Fruit fly (Drosophila melanogaster) whole organism, embryonic: ENCODE data around the gene Tti1.
A peak's percentile ranks its signal among the peaks of the same experiment; 100 is the strongest.

Experiments
- Bdp1 ChIP-seq: fragments of 200-800 bp; sonication (Bioruptor generic); optimal IDR thresholded peaks from 3 replicates; lab custom pipeline; 2016; ENCODE audit warnings: missing biosample characterization, missing genetic modification characterization
- CG1024 ChIP-seq: fragments of 200-800 bp; sonication (Bioruptor generic); IDR thresholded peaks from 2 replicates; pipeline ENCODE4 v1.3.6; 2022; ENCODE audit warnings: missing biosample characterization, missing genetic modification characterization
- CG10366 ChIP-seq: fragments of 200-800 bp; sonication (Bioruptor generic); IDR thresholded peaks from 2 replicates; pipeline ENCODE4 v1.3.6; 2022; ENCODE audit warnings: missing biosample characterization, missing genetic modification characterization
- CG11085 ChIP-seq: fragments of 200-800 bp; sonication (Bioruptor generic); IDR thresholded peaks from 2 replicates; pipeline ENCODE4 v1.3.6; 2022; ENCODE audit warnings: missing biosample characterization, missing genetic modification characterization
- CG11398 ChIP-seq: fragments of 200-800 bp; sonication (Bioruptor generic); optimal IDR thresholded peaks from 2 replicates; lab custom pipeline; 2016; ENCODE audit warnings: missing biosample characterization, missing genetic modification characterization
- CG11723 ChIP-seq: fragments of 200-800 bp; sonication (Bioruptor generic); optimal IDR thresholded peaks from 2 replicates; lab custom pipeline; 2017; ENCODE audit warnings: missing biosample characterization, mild to moderate bottlenecking, missing genetic modification characterization
- CG1233 ChIP-seq: fragments of 200-800 bp; sonication (Bioruptor generic); optimal IDR thresholded peaks from 4 replicates; lab custom pipeline; 2018; ENCODE audit warnings: missing biosample characterization, mild to moderate bottlenecking, missing genetic modification characterization
- CG12391 ChIP-seq: fragments of 200-800 bp; sonication (Bioruptor generic); optimal IDR thresholded peaks from 3 replicates; lab custom pipeline; 2018; ENCODE audit warnings: missing biosample characterization, mild to moderate bottlenecking, missing genetic modification characterization, moderate library complexity
- CG14050 ChIP-seq: fragments of 200-800 bp; sonication (Bioruptor generic); IDR thresholded peaks from 3 replicates; pipeline ENCODE4 v1.3.6; 2022; ENCODE audit warnings: missing biosample characterization, missing genetic modification characterization
- CG14441 ChIP-seq: fragments of 200-800 bp; sonication (Bioruptor generic); IDR thresholded peaks from 2 replicates; pipeline ENCODE4 v1.3.6; 2022; ENCODE audit warnings: missing biosample characterization, missing genetic modification characterization
- CG15514 ChIP-seq: fragments of 200-800 bp; sonication (Bioruptor generic); optimal IDR thresholded peaks from 3 replicates; lab custom pipeline; 2017; ENCODE audit warnings: missing biosample characterization, missing genetic modification characterization, mild to moderate bottlenecking, moderate library complexity, missing genetic modification reagents
- CG17385 ChIP-seq: fragments of 200-800 bp; sonication (Bioruptor generic); optimal IDR thresholded peaks from 3 replicates; lab custom pipeline; 2018; ENCODE audit warnings: missing biosample characterization, mild to moderate bottlenecking, missing genetic modification characterization
- CG1832 ChIP-seq: fragments of 200-800 bp; sonication (Bioruptor generic); optimal IDR thresholded peaks from 2 replicates; lab custom pipeline; 2017; ENCODE audit warnings: missing biosample characterization, mild to moderate bottlenecking, missing genetic modification characterization, inconsistent platforms
- CG31365 ChIP-seq: fragments of 200-800 bp; sonication (Bioruptor generic); optimal IDR thresholded peaks from 2 replicates; lab custom pipeline; 2018; ENCODE audit warnings: missing biosample characterization, mild to moderate bottlenecking, missing genetic modification characterization
- CG4282 ChIP-seq: fragments of 200-800 bp; sonication (Bioruptor generic); optimal IDR thresholded peaks from 2 replicates; lab custom pipeline; 2016; ENCODE audit warnings: missing biosample characterization, missing genetic modification characterization
- CG4617 ChIP-seq: fragments of 200-800 bp; sonication (Bioruptor generic); optimal IDR thresholded peaks from 3 replicates; lab custom pipeline; 2016; ENCODE audit warnings: missing biosample characterization, missing genetic modification characterization, borderline replicate concordance
- CG6689 ChIP-seq: fragments of 200-800 bp; sonication (Bioruptor generic); IDR thresholded peaks from 2 replicates; pipeline ENCODE4 v1.3.6; 2022; ENCODE audit warnings: missing biosample characterization, missing genetic modification characterization
- CG6813 ChIP-seq: fragments of 200-800 bp; sonication (Bioruptor generic); optimal IDR thresholded peaks from 2 replicates; lab custom pipeline; 2017; ENCODE audit warnings: missing biosample characterization, missing genetic modification characterization, mild to moderate bottlenecking, moderate library complexity, missing genetic modification reagents
- CG7786 ChIP-seq: fragments of 200-800 bp; sonication (Bioruptor generic); optimal IDR thresholded peaks from 2 replicates; lab custom pipeline; 2016; ENCODE audit warnings: missing biosample characterization, missing genetic modification characterization
- CrebB ChIP-seq: fragments of 200-800 bp; sonication (Bioruptor generic); optimal IDR thresholded peaks from 3 replicates; lab custom pipeline; 2018; ENCODE audit warnings: missing biosample characterization, mild to moderate bottlenecking, missing genetic modification characterization
- Fer2 ChIP-seq: fragments of 200-800 bp; sonication (Bioruptor generic); optimal IDR thresholded peaks from 2 replicates; lab custom pipeline; 2018; ENCODE audit warnings: missing biosample characterization, mild to moderate bottlenecking, missing genetic modification characterization, moderate library complexity
- Hmr ChIP-seq: fragments of 200-800 bp; sonication (Bioruptor generic); optimal IDR thresholded peaks from 3 replicates; lab custom pipeline; 2017; ENCODE audit warnings: mild to moderate bottlenecking, missing biosample characterization, missing genetic modification reagents, missing genetic modification characterization
- Jarid2 ChIP-seq: fragments of 200-800 bp; sonication (Bioruptor generic); optimal IDR thresholded peaks from 3 replicates; lab custom pipeline; 2017; ENCODE audit warnings: mild to moderate bottlenecking, missing biosample characterization, missing genetic modification reagents, missing genetic modification characterization
- Lim3 ChIP-seq: fragments of 200-800 bp; sonication (Bioruptor generic); IDR thresholded peaks from 2 replicates; pipeline ENCODE4 v1.3.6; 2022; ENCODE audit warnings: missing biosample characterization, missing genetic modification characterization
- Med ChIP-seq: fragments of 200-800 bp; sonication (Bioruptor generic); peaks from one replicate; lab custom pipeline; 2016; ENCODE audit warnings: missing biosample characterization, missing genetic modification characterization, mild to moderate bottlenecking, inconsistent platforms, moderate library complexity
- NC2β ChIP-seq: fragments of 200-800 bp; sonication (Bioruptor generic); optimal IDR thresholded peaks from 2 replicates; lab custom pipeline; 2016; ENCODE audit warnings: missing biosample characterization, missing genetic modification characterization
- Nf-YB ChIP-seq: fragments of 200-800 bp; sonication (Bioruptor generic); optimal IDR thresholded peaks from 3 replicates; lab custom pipeline; 2019; ENCODE audit warnings: missing biosample characterization, mild to moderate bottlenecking, missing genetic modification characterization, moderate library complexity
- Opbp ChIP-seq: fragments of 200-800 bp; sonication (Bioruptor generic); IDR thresholded peaks from 3 replicates; pipeline ENCODE4 v1.3.6; 2022; ENCODE audit warnings: missing biosample characterization, missing genetic modification characterization; ENCODE audit not compliant: partially characterized antibody
- Spps ChIP-seq: fragments of 200-800 bp; sonication (Bioruptor generic); optimal IDR thresholded peaks from 2 replicates; lab custom pipeline; 2018; ENCODE audit warnings: missing biosample characterization, mild to moderate bottlenecking, missing genetic modification characterization
- Vsx1 ChIP-seq: fragments of 200-800 bp; sonication (Bioruptor generic); optimal IDR thresholded peaks from 2 replicates; lab custom pipeline; 2017; ENCODE audit warnings: missing biosample characterization, mild to moderate bottlenecking, missing genetic modification characterization, missing genetic modification reagents
- Xbp1 ChIP-seq: fragments of 200-800 bp; sonication (Bioruptor generic); optimal IDR thresholded peaks from 3 replicates; lab custom pipeline; 2016; ENCODE audit warnings: missing biosample characterization, mild to moderate bottlenecking, missing genetic modification characterization
- cad ChIP-seq: fragments of >200 bp; optimal IDR thresholded peaks from 2 replicates; lab custom pipeline; 2017; ENCODE audit warnings: missing biosample characterization, missing genetic modification characterization
- corto ChIP-seq: fragments of 200-800 bp; sonication (Bioruptor generic); optimal IDR thresholded peaks from 2 replicates; lab custom pipeline; 2016; ENCODE audit warnings: missing biosample characterization, mild to moderate bottlenecking, missing genetic modification characterization, moderate library complexity
- fd96Cb ChIP-seq: fragments of 200-800 bp; sonication (Bioruptor generic); optimal IDR thresholded peaks from 2 replicates; lab custom pipeline; 2018; ENCODE audit warnings: missing biosample characterization, mild to moderate bottlenecking, missing genetic modification characterization, moderate library complexity
- gem ChIP-seq: fragments of 200-800 bp; sonication (Bioruptor generic); optimal IDR thresholded peaks from 2 replicates; lab custom pipeline; 2019; ENCODE audit warnings: missing biosample characterization, mild to moderate bottlenecking, missing genetic modification characterization, moderate library complexity
- gro ChIP-seq: fragments of 200-800 bp; sonication (Bioruptor generic); optimal IDR thresholded peaks from 2 replicates; lab custom pipeline; 2016; ENCODE audit warnings: missing biosample characterization, missing genetic modification characterization
- gsb-n ChIP-seq: fragments of 200-800 bp; sonication (Bioruptor generic); optimal IDR thresholded peaks from 3 replicates; lab custom pipeline; 2018; ENCODE audit warnings: missing biosample characterization, mild to moderate bottlenecking, missing genetic modification characterization
- ham ChIP-seq: fragments of 200-800 bp; sonication (Bioruptor generic); IDR thresholded peaks from 2 replicates; pipeline ENCODE4 v1.3.6; 2022; ENCODE audit warnings: missing biosample characterization, missing genetic modification characterization
- jing ChIP-seq: fragments of 200-800 bp; sonication (Bioruptor generic); optimal IDR thresholded peaks from 2 replicates; lab custom pipeline; 2018; ENCODE audit warnings: missing biosample characterization, mild to moderate bottlenecking, missing genetic modification characterization
- kni ChIP-seq: fragments of 200-800 bp; sonication (Bioruptor generic); optimal IDR thresholded peaks from 3 replicates; lab custom pipeline; 2017; ENCODE audit warnings: mild to moderate bottlenecking, missing biosample characterization, missing genetic modification reagents, missing genetic modification characterization
- mam ChIP-seq: fragments of 200-800 bp; sonication (Bioruptor generic); optimal IDR thresholded peaks from 3 replicates; lab custom pipeline; 2016; ENCODE audit warnings: missing biosample characterization, missing genetic modification characterization
- mld ChIP-seq: fragments of 200-800 bp; sonication (Bioruptor generic); IDR thresholded peaks from 3 replicates; pipeline ENCODE4 v1.3.6; 2022; ENCODE audit warnings: missing biosample characterization, missing genetic modification characterization; ENCODE audit not compliant: partially characterized antibody
- oc ChIP-seq: fragments of 200-800 bp; sonication (Bioruptor generic); optimal IDR thresholded peaks from 2 replicates; lab custom pipeline; 2018; ENCODE audit warnings: missing biosample characterization, mild to moderate bottlenecking, missing genetic modification characterization, moderate library complexity
- ro ChIP-seq: fragments of 200-800 bp; sonication (Bioruptor generic); IDR thresholded peaks from 2 replicates; pipeline ENCODE4 v1.3.6; 2022; ENCODE audit warnings: missing biosample characterization, missing genetic modification characterization
- sc ChIP-seq, 3 experiments: fragments of >200 bp in 2 of 3; fragments of 200-800 bp in 1 of 3; sonication (Bioruptor generic) in 1 of 3; optimal IDR thresholded peaks; 2 replicates in 2 of 3; 3 replicates in 1 of 3; lab custom pipeline; 2017; ENCODE audit warnings: mild to moderate bottlenecking in 1 of 3, missing biosample characterization in 1 of 3, missing genetic modification characterization in 1 of 3, missing genetic modification reagents in 1 of 3
- sens ChIP-seq: fragments of 200-800 bp; sonication (Bioruptor generic); peaks from one replicate; lab custom pipeline; 2016; ENCODE audit warnings: missing biosample characterization, missing genetic modification characterization
- sim ChIP-seq: fragments of 200-800 bp; sonication (Bioruptor generic); IDR thresholded peaks from 2 replicates; pipeline ENCODE4 v1.3.6; 2022; ENCODE audit warnings: missing biosample characterization, missing genetic modification characterization
- slbo ChIP-seq: fragments of 200-800 bp; sonication (Bioruptor generic); IDR thresholded peaks from 2 replicates; pipeline ENCODE4 v1.3.6; 2022; ENCODE audit warnings: missing biosample characterization, missing genetic modification characterization
- tap ChIP-seq: fragments of 200-800 bp; optimal IDR thresholded peaks from 3 replicates; lab custom pipeline; 2019; ENCODE audit warnings: missing biosample characterization, mild to moderate bottlenecking, missing genetic modification characterization, moderate library complexity
- z ChIP-seq: fragments of 200-800 bp; sonication (Bioruptor generic); IDR thresholded peaks from 3 replicates; pipeline ENCODE4 v1.3.6; 2022; ENCODE audit warnings: missing biosample characterization, missing genetic modification characterization

Gene Tti1

dm6 chr3R:9791177-9791806 lies 36.8 kb upstream of the Tti1 start, which contains the start of the genes CG12945 and CG8507 (continued):
- TF ChIP-seq sim (GFP tag; lab: Robert Waterston, UW) (no peak), corto (GFP tag; lab: Kevin White, UChicago) (no peak), CG12391 (tag; lab: Kevin White, UChicago) (peak; percentile 62), Jarid2 (no peak), NC2β (GFP tag; lab: Kevin White, UChicago) (no peak), CrebB (tag; lab: Kevin White, UChicago) (no peak), z (GFP tag; lab: Robert Waterston, UW) (no peak), CG14441 (GFP tag; lab: Robert Waterston, UW) (0 out of 2 replicates have a peak, but pooled peaks have one; percentile 17), CG1832 (GFP tag; lab: Kevin White, UChicago) (no peak), tap (no peak), CG7786 (peak; percentile 38), CG17385 (GFP tag; lab: Kevin White, UChicago) (no peak), kni (no peak), CG4282 (GFP tag; lab: Kevin White, UChicago) (no peak), CG4617 (GFP tag; lab: Kevin White, UChicago) (peak; percentile 41), Nf-YB (GFP tag; lab: Kevin White, UChicago) (no peak), CG6689 (0 out of 2 replicates have a peak, but pooled peaks have one; percentile 9), sc (optimal IDR thresholded peaks at IDR 0.05; lab: Kevin White, UChicago) (no peak), sc (GFP tag; optimal IDR thresholded peaks at IDR 0.05; lab: Kevin White, UChicago) (no peak), CG6813 (GFP tag; lab: Kevin White, UChicago) (no peak), Bdp1 (GFP tag; lab: Kevin White, UChicago) (peak; percentile 14), jing (no peak), CG31365 (tag; lab: Kevin White, UChicago) (no peak), CG1024 (GFP tag; lab: Robert Waterston, UW) (no peak), mam (GFP tag; lab: Kevin White, UChicago) (peak; percentile 44), CG14050 (GFP tag; lab: Robert Waterston, UW) (no peak), CG11398 (GFP tag; lab: Kevin White, UChicago) (no peak), Xbp1 (GFP tag; lab: Kevin White, UChicago) (peak; percentile 68), CG11085 (GFP tag; lab: Robert Waterston, UW) (no peak), cad (no peak), sens (GFP tag; lab: Kevin White, UChicago) (peak; percentile 85), slbo (GFP tag; lab: Robert Waterston, UW) (peak; percentile 47; the same call in 1 of the 2 replicates), CG1233 (GFP tag; lab: Kevin White, UChicago) (no peak), gsb-n (tag; lab: Kevin White, UChicago) (no peak), fd96Cb (tag; lab: Kevin White, UChicago) (no peak), ro (GFP tag; lab: Robert Waterston, UW) (no peak), Vsx1 (no peak), ham (no peak), gem (tag; lab: Kevin White, UChicago) (no peak), Fer2 (tag; lab: Kevin White, UChicago) (no peak), CG11723 (GFP tag; lab: Kevin White, UChicago) (no peak), mld (GFP tag; lab: Robert Waterston, UW) (no peak), gro (GFP tag; lab: Kevin White, UChicago) (no peak), Med (peak; percentile 85), CG10366 (no peak; the same call in 1 of the 2 replicates), CG15514 (GFP tag; lab: Kevin White, UChicago) (peak; percentile 40), Opbp (GFP tag; lab: Robert Waterston, UW) (no peak), Hmr (GFP tag; lab: Kevin White, UChicago) (no peak), oc (tag; lab: Kevin White, UChicago) (no peak), Lim3 (GFP tag; lab: Robert Waterston, UW) (no peak), Spps (tag; lab: Kevin White, UChicago) (no peak)
